Worm (Caenorhabditis elegans) whole organism, L4/young adult: ENCODE data around the gene D1054.8.

Experiments
- W03F9.2 ChIP-seq: fragments of 150-350 bp; optimal IDR thresholded peaks from 2 replicates; lab custom pipeline; 2014; ENCODE audit warnings: missing biosample characterization, missing genetic modification characterization
- dao-5 ChIP-seq: sonication (generic microtip); optimal IDR thresholded peaks from 2 replicates; lab custom pipeline; 2016; ENCODE audit warnings: missing genotype, missing genetic modification characterization, moderate library complexity, missing compliant biosample characterization

ce11 chrV:10747263-10747951 lies 36.7 kb upstream of the D1054.8 start, which contains the start of the genes selt-1.2 and F28H7.2:
- TF ChIP-seq dao-5 (no peak), W03F9.2 (no peak)
